Worm (Caenorhabditis elegans) whole organism, young adult: ENCODE results near the gene C14A4.9.

Experiments
- F23B12.7 ChIP-seq: sonication (generic microtip); optimal IDR thresholded peaks from 2 replicates; lab custom pipeline; 2017; ENCODE audit warnings: missing genetic modification characterization, mild to moderate bottlenecking, missing compliant biosample characterization, antibody characterized with exemption, moderate library complexity; ENCODE audit not compliant: insufficient read depth
- F37B4.10 ChIP-seq: fragments of 200-800 bp; sonication (Bioruptor generic); IDR thresholded peaks from 2 replicates; pipeline ENCODE4 v1.3.6; 2022; ENCODE audit warnings: missing genetic modification characterization, missing compliant biosample characterization
- F57A8.1 ChIP-seq: fragments of 200-800 bp; sonication (Bioruptor generic); optimal IDR thresholded peaks from 2 replicates; lab custom pipeline; 2018; ENCODE audit warnings: mild to moderate bottlenecking, missing genetic modification characterization, moderate library complexity, missing compliant biosample characterization
- K11D2.4 ChIP-seq: fragments of 200-800 bp; sonication (Bioruptor generic); IDR thresholded peaks from 2 replicates; pipeline ENCODE4 v1.3.6; 2022; ENCODE audit warnings: missing genetic modification reagents, missing genetic modification characterization, missing compliant biosample characterization
- ZK185.1 ChIP-seq: sonication (generic microtip); optimal IDR thresholded peaks from 2 replicates; lab custom pipeline; 2016; ENCODE audit warnings: mild to moderate bottlenecking, missing genetic modification characterization, missing compliant biosample characterization; ENCODE audit not compliant: poor library complexity, severe bottlenecking
- akir-1 ChIP-seq: fragments of 200-800 bp; sonication (Bioruptor generic); optimal IDR thresholded peaks from 2 replicates; lab custom pipeline; 2018; ENCODE audit warnings: mild to moderate bottlenecking, missing genetic modification characterization, moderate library complexity, missing compliant biosample characterization
- attf-3 ChIP-seq: fragments of 200-800 bp; sonication (Bioruptor generic); conservative IDR thresholded peaks from 2 replicates; pipeline ENCODE4 v1.3.6; 2022; ENCODE audit warnings: missing genetic modification reagents, missing genetic modification characterization, missing compliant biosample characterization
- cebp-2 ChIP-seq: fragments of 200-800 bp; sonication (Bioruptor generic); IDR thresholded peaks from 2 replicates; pipeline ENCODE4 v1.3.6; 2022; ENCODE audit warnings: missing genetic modification characterization, missing compliant biosample characterization
- ceh-27 ChIP-seq: fragments of 200-800 bp; sonication (Bioruptor generic); optimal IDR thresholded peaks from 2 replicates; lab custom pipeline; 2018; ENCODE audit warnings: mild to moderate bottlenecking, missing genetic modification characterization, moderate library complexity, missing compliant biosample characterization
- dpl-1 ChIP-seq: fragments of 150-350 bp; optimal IDR thresholded peaks from 2 replicates; lab custom pipeline; 2014; ENCODE audit warnings: missing biosample characterization, missing genetic modification reagents, missing genetic modification characterization
- egrh-3 ChIP-seq: fragments of 200-800 bp; sonication (Bioruptor generic); IDR thresholded peaks from 2 replicates; pipeline ENCODE4 v1.3.6; 2022; ENCODE audit warnings: missing genetic modification reagents, missing genetic modification characterization, missing compliant biosample characterization
- ekl-4 ChIP-seq: fragments of 200-800 bp; sonication (Bioruptor generic); IDR thresholded peaks from 2 replicates; pipeline ENCODE4 v1.3.6; 2022; ENCODE audit warnings: missing genetic modification reagents, missing genetic modification characterization, missing compliant biosample characterization
- fkh-3 ChIP-seq: sonication (generic microtip); optimal IDR thresholded peaks from 2 replicates; lab custom pipeline; 2016; ENCODE audit warnings: mild to moderate bottlenecking, missing genetic modification characterization, missing compliant biosample characterization
- hlh-26 ChIP-seq: fragments of 200-800 bp; sonication (Bioruptor generic); conservative IDR thresholded peaks from 2 replicates; pipeline ENCODE4 v1.3.6; 2022; ENCODE audit warnings: missing genetic modification reagents, missing genetic modification characterization, missing compliant biosample characterization
- hmg-20 ChIP-seq: fragments of 200-800 bp; sonication (Bioruptor generic); IDR thresholded peaks from 2 replicates; pipeline ENCODE4 v1.3.6; 2022; ENCODE audit warnings: missing genetic modification reagents, missing genetic modification characterization, missing compliant biosample characterization
- lag-1 ChIP-seq: fragments of 200-800 bp; sonication (Bioruptor generic); IDR thresholded peaks from 2 replicates; pipeline ENCODE4 v1.3.6; 2022; ENCODE audit warnings: missing genetic modification reagents, missing genetic modification characterization, missing compliant biosample characterization
- lin-54 ChIP-seq: fragments of 200-800 bp; sonication (Bioruptor generic); optimal IDR thresholded peaks from 2 replicates; lab custom pipeline; 2018; ENCODE audit warnings: mild to moderate bottlenecking, missing genetic modification characterization, missing compliant biosample characterization
- lir-1 ChIP-seq: fragments of 200-800 bp; sonication (Bioruptor generic); conservative IDR thresholded peaks from 2 replicates; pipeline ENCODE4 v1.3.6; 2022; ENCODE audit warnings: missing genetic modification reagents, missing genetic modification characterization, missing compliant biosample characterization
- lsl-1 ChIP-seq: fragments of 200-800 bp; sonication (Bioruptor generic); optimal IDR thresholded peaks from 2 replicates; lab custom pipeline; 2018; ENCODE audit warnings: mild to moderate bottlenecking, missing genetic modification characterization, moderate library complexity, missing compliant biosample characterization
- madf-3 ChIP-seq: fragments of 200-800 bp; sonication (Bioruptor generic); IDR thresholded peaks from 2 replicates; pipeline ENCODE4 v1.3.6; 2022; ENCODE audit warnings: missing genetic modification reagents, missing genetic modification characterization, missing compliant biosample characterization
- madf-6 ChIP-seq: fragments of 200-800 bp; sonication (Bioruptor generic); IDR thresholded peaks from 2 replicates; pipeline ENCODE4 v1.3.6; 2022; ENCODE audit warnings: missing genetic modification reagents, missing genetic modification characterization, missing compliant biosample characterization
- madf-8 ChIP-seq: fragments of 200-800 bp; sonication (Bioruptor generic); conservative IDR thresholded peaks from 2 replicates; pipeline ENCODE4 v1.3.6; 2022; ENCODE audit warnings: missing genetic modification reagents, missing genetic modification characterization, missing compliant biosample characterization
- nfya-1 ChIP-seq: sonication (generic microtip); optimal IDR thresholded peaks from 2 replicates; lab custom pipeline; 2017; ENCODE audit warnings: antibody characterized with exemption, missing compliant biosample characterization, missing genetic modification characterization, borderline replicate concordance; ENCODE audit not compliant: insufficient read depth
- nhr-120 ChIP-seq: fragments of 200-800 bp; sonication (Bioruptor generic); IDR thresholded peaks from 2 replicates; pipeline ENCODE4 v1.3.6; 2022; ENCODE audit warnings: missing genetic modification characterization, missing compliant biosample characterization
- nhr-80 ChIP-seq: sonication (generic microtip); optimal IDR thresholded peaks from 2 replicates; lab custom pipeline; 2016; ENCODE audit warnings: missing genetic modification characterization, missing compliant biosample characterization
- pha-4 ChIP-seq: fragments of 150-350 bp; sonication (generic microtip); optimal IDR thresholded peaks from 2 replicates; lab custom pipeline; 2014; ENCODE audit warnings: missing biosample characterization, missing genetic modification reagents, missing genetic modification characterization
- unc-130 ChIP-seq: sonication (generic microtip); optimal IDR thresholded peaks from 2 replicates; lab custom pipeline; 2016; ENCODE audit warnings: missing genetic modification reagents, missing genetic modification characterization, missing compliant biosample characterization
- zfh-2 ChIP-seq: fragments of 200-800 bp; sonication (Bioruptor generic); conservative IDR thresholded peaks from 2 replicates; pipeline ENCODE4 v1.3.6; 2022; ENCODE audit warnings: missing genetic modification reagents, missing genetic modification characterization, missing compliant biosample characterization

The C14A4.9 gene

DNA sequence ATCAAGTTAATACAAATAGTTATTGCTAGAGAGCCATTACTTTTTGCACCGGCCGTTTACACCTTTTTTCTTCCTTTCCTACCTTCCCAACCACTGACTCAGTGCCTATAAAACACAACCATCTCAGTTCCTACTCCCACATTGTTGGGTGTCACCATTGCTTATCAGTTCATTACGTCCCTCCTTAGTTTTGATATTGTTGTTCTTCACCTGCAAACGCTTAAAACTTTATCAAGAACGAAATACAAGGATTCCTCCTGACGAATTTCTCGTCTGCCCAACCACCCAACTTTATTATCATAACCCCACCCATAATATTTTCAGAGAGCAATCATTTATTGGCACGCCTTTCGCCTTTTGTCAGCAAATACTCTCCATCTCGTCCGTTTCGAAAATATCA, 27.9 kb downstream of the C14A4.9 start (continued):
- TF ChIP-seq ekl-4: no peak
- no peak for TF ChIP-seq lsl-1 (GFP tag; lab: Kevin White, UChicago)
- TF ChIP-seq madf-8 (GFP tag; lab: Robert Waterston, UW): no peak

DNA sequence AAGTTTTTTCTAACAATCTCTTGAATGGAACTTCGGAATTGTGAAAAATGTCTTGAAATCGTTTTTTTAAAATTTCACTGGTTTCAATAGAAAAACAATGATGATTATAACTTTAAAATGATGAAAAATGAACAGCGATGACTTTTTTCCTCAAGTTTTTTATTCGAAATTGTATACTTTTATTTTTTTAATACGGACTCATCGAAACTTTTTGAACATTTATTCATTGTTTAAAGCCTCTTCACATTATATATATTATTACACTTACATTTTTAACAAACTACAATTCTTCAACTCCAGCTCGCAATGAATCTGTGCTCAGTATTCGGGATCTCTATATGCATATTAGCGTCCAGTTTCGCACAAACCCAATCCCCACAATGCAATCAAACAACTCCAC, 28.8 kb downstream of the C14A4.9 start, which contains the start of gene M28.8:
Gene M28.8, plus strand, starts transcription at position 301 of the 400 bp plus-strand sequence.
- TF ChIP-seq fkh-3 (tag; lab: Kevin White, UChicago) (no peak), nhr-120 (GFP tag; lab: Robert Waterston, UW) (no peak), ceh-27 (GFP tag; lab: Kevin White, UChicago) (no peak), hlh-26 (no peak), F37B4.10 (GFP tag; lab: Robert Waterston, UW) (no peak), F23B12.7 (tag; lab: Kevin White, UChicago) (no peak), unc-130 (GFP tag; lab: Kevin White, UChicago) (no peak), egrh-3 (GFP tag; lab: Robert Waterston, UW) (no peak), lir-1 (GFP tag; lab: Robert Waterston, UW) (no peak), zfh-2 (GFP tag; lab: Robert Waterston, UW) (no peak), cebp-2 (GFP tag; lab: Robert Waterston, UW) (no peak), nfya-1 (tag; lab: Kevin White, UChicago) (no peak), K11D2.4 (no peak), akir-1 (no peak), pha-4 (tag; lab: Kevin White, UChicago) (no peak), hmg-20 (GFP tag; lab: Robert Waterston, UW) (no peak), madf-8 (GFP tag; lab: Robert Waterston, UW) (no peak)

DNA sequence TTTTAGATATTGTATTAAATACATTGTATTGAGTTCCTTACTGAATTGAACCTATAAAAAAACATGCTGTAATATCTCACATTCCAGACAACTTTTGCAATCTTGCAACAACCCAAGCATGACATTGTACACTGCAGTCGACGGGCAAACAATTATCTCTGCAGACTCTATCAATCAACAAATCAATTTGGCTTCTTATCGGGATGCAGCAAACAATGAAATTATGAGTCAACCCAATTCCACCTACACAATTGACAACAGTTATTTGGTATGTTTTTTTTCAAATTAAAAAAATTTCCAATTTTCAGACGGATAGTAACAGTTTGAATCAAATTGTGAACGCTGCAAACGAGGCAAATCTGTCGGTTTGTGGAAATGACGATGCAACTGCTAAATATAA, 31.8 kb downstream of the C14A4.9 start:
- TF ChIP-seq nhr-80 (tag; lab: Kevin White, UChicago) (peak; percentile 43), madf-6 (GFP tag; lab: Robert Waterston, UW) (no peak)

DNA sequence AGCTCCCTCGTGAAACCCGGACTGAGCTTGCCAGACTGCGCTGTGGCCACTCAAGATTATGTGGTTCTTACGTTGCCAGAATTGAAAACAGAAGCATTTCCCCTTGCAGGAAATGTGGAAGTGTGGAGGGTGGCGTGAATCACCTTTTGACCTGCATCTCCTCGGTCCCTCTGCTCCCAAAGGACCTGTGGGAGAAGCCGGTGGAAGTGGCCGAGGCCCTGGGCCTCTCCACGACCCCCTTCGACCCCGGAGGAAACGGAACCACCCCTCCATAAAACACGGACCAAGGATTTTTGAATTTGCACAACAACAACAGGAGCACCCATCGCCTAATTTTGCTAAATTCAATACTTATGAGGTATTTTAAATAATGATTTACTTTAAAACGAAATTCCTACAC, 38.5 kb downstream of the C14A4.9 start:
- TF ChIP-seq egrh-3 (GFP tag; lab: Robert Waterston, UW): peak; percentile 71; the same call in 1 of the 2 replicates

DNA sequence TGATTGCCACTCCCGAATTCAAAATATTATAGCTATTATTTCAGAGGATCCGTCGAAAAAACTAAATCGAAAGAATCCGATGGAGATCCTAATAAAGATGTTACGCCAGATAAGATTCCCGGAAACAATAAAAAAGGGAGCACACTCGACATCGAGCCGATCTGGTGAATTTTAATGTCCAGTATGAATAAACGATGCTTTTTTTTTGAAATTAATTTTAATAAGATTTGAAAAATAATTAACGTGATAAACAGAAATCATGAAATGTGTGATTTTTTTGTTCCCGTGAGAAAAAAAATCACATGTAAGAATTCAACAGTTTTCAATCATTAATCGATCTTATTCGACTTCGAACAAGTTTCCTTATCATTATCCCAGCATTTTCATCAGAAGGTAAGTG, 40.0 kb downstream of the C14A4.9 start, which contains the start of gene M28.9:
Gene M28.9, plus strand, starts transcription at position 301 of the 400 bp plus-strand sequence.
- TF ChIP-seq F57A8.1 (GFP tag; lab: Kevin White, UChicago) (no peak), lin-54 (GFP tag; lab: Kevin White, UChicago) (no peak)

DNA sequence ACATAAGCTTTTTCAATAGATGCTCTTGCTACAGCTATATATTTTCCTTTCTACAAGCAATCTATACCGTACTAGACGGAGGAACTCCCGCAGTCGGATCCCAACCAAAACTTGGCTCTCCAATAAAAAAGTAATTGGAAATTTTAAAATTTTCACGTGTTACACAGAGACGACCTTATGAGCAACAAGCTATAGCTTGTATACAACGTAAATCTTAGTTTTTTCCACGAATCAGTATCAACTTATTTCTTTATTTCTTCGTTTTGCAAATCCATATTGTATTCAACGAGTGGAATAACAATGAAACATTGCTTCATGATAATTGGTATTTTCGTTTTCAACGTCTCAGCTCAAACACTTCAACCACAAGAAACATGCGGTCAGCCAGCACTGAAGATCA, 44.3 kb downstream of the C14A4.9 start, which contains the start of gene M28.4:
Gene M28.4, plus strand, starts transcription at position 301 of the 400 bp plus-strand sequence.
- TF ChIP-seq lag-1 (GFP tag; lab: Robert Waterston, UW) (no peak), madf-3 (GFP tag; lab: Robert Waterston, UW) (no peak), attf-3 (GFP tag; lab: Robert Waterston, UW) (no peak), dpl-1 (GFP tag; lab: Kevin White, UChicago) (no peak), ZK185.1 (tag; lab: Kevin White, UChicago) (no peak), F37B4.10 (GFP tag; lab: Robert Waterston, UW) (no peak)
